Worm (Caenorhabditis elegans) whole organism, L4 larva: Measurements from ENCODE around the gene srd-13.
A peak's percentile ranks its signal among the peaks of the same experiment; 100 is the strongest.

ENCODE experiments used
- D1046.2 ChIP-seq: fragments of 200-800 bp; sonication (Bioruptor generic); IDR thresholded peaks from 2 replicates; pipeline ENCODE4 v1.3.6; 2022; ENCODE audit warnings: missing genetic modification characterization, missing compliant biosample characterization
- T26A8.4 ChIP-seq: fragments of 200-800 bp; sonication (Bioruptor generic); IDR thresholded peaks from 2 replicates; pipeline ENCODE4 v1.3.6; 2022; ENCODE audit warnings: missing genetic modification characterization, missing compliant biosample characterization
- Y105C5A.15 ChIP-seq: fragments of 200-800 bp; sonication (Bioruptor generic); IDR thresholded peaks from 2 replicates; pipeline ENCODE4 v1.3.6; 2022; ENCODE audit warnings: missing genetic modification characterization, missing compliant biosample characterization
- Y75B8A.6 ChIP-seq: fragments of 200-800 bp; sonication (Bioruptor generic); IDR thresholded peaks from 2 replicates; pipeline ENCODE4 v1.3.6; 2022; ENCODE audit warnings: missing genetic modification reagents, missing genetic modification characterization, missing compliant biosample characterization
- ZK546.5 ChIP-seq, 2 experiments: sonication (generic microtip); optimal IDR thresholded peaks; 2 replicates each; lab custom pipeline; 2017; ENCODE audit warnings: missing biosample characterization in 2 of 2, missing genetic modification characterization in 2 of 2
- aha-1 ChIP-seq: fragments of 150-350 bp; peaks from one replicate; lab custom pipeline; 2014; ENCODE audit warnings: missing biosample characterization, missing genetic modification characterization
- aly-2 ChIP-seq: sonication (generic microtip); optimal IDR thresholded peaks from 2 replicates; lab custom pipeline; 2018; ENCODE audit warnings: missing biosample characterization, missing genetic modification characterization
- ama-1 ChIP-seq: fragments of 150-350 bp; optimal IDR thresholded peaks from 2 replicates; lab custom pipeline; 2014; ENCODE audit warnings: inconsistent platforms, mixed read lengths
- attf-4 ChIP-seq: sonication (generic microtip); optimal IDR thresholded peaks from 3 replicates; lab custom pipeline; 2017; ENCODE audit warnings: missing biosample characterization, missing genetic modification characterization
- ceh-20 ChIP-seq: fragments of 200-800 bp; sonication (Bioruptor generic); IDR thresholded peaks from 2 replicates; pipeline ENCODE4 v1.3.6; 2022; ENCODE audit warnings: missing genetic modification reagents, missing genetic modification characterization, missing compliant biosample characterization
- ceh-44 ChIP-seq: fragments of 200-800 bp; sonication (Bioruptor generic); IDR thresholded peaks from 2 replicates; pipeline ENCODE4 v1.3.6; 2022; ENCODE audit warnings: missing genetic modification reagents, missing genetic modification characterization, missing compliant biosample characterization
- ceh-62 ChIP-seq: sonication (generic microtip); optimal IDR thresholded peaks from 2 replicates; lab custom pipeline; 2017; ENCODE audit warnings: missing biosample characterization, missing genetic modification characterization
- ceh-82 ChIP-seq: sonication (generic microtip); optimal IDR thresholded peaks from 2 replicates; lab custom pipeline; 2017; ENCODE audit warnings: missing biosample characterization, missing genetic modification characterization
- ces-1 ChIP-seq: fragments of 150-350 bp; sonication (generic microtip); optimal IDR thresholded peaks from 4 replicates; lab custom pipeline; 2014; ENCODE audit warnings: missing biosample characterization, missing genetic modification reagents, missing genetic modification characterization
- daf-16 ChIP-seq, 3 experiments: sonication (generic microtip); optimal IDR thresholded peaks; 2 replicates each; lab custom pipeline; 2016 to 2017; ENCODE audit warnings: missing genetic modification characterization in 3 of 3, missing genetic modification reagents in 3 of 3, mild to moderate bottlenecking in 2 of 3, missing compliant biosample characterization in 2 of 3, missing biosample characterization in 1 of 3, moderate library complexity in 1 of 3
- daf-8 ChIP-seq: fragments of 200-800 bp; sonication (Bioruptor generic); IDR thresholded peaks from 2 replicates; pipeline ENCODE4 v1.3.6; 2022; ENCODE audit warnings: missing genetic modification characterization, missing compliant biosample characterization
- dmd-8 ChIP-seq: fragments of 200-800 bp; sonication (Bioruptor generic); IDR thresholded peaks from 2 replicates; pipeline ENCODE4 v1.3.6; 2022; ENCODE audit warnings: missing genetic modification characterization, missing compliant biosample characterization
- dpl-1 ChIP-seq: fragments of 150-350 bp; optimal IDR thresholded peaks from 2 replicates; lab custom pipeline; 2014; ENCODE audit warnings: missing biosample characterization, missing genetic modification reagents, missing genetic modification characterization
- egl-27 ChIP-seq: sonication (generic microtip); optimal IDR thresholded peaks from 3 replicates; lab custom pipeline; 2017; ENCODE audit warnings: missing biosample characterization, missing genetic modification reagents, missing genetic modification characterization
- fkh-10 ChIP-seq: fragments of 150-350 bp; optimal IDR thresholded peaks from 2 replicates; lab custom pipeline; 2014; ENCODE audit warnings: missing biosample characterization, missing genetic modification reagents, missing genetic modification characterization
- hif-1 ChIP-seq, 2 experiments: sonication (generic microtip); optimal IDR thresholded peaks; 2 replicates each; lab custom pipeline; 2016 to 2017; ENCODE audit warnings: missing compliant biosample characterization in 2 of 2, missing genetic modification characterization in 2 of 2, missing genetic modification reagents in 2 of 2, missing genotype in 2 of 2, mild to moderate bottlenecking in 1 of 2
- hlh-30 ChIP-seq: sonication (generic microtip); optimal IDR thresholded peaks from 2 replicates; lab custom pipeline; 2017; ENCODE audit warnings: antibody characterized with exemption, mild to moderate bottlenecking, missing genetic modification characterization, missing compliant biosample characterization; ENCODE audit not compliant: insufficient read depth
- lin-13 ChIP-seq: fragments of 150-350 bp; optimal IDR thresholded peaks from 2 replicates; lab custom pipeline; 2014; ENCODE audit warnings: missing biosample characterization, missing genetic modification reagents, missing genetic modification characterization
- lin-29 ChIP-seq: fragments of 200-800 bp; sonication (Bioruptor generic); IDR thresholded peaks from 2 replicates; pipeline ENCODE4 v1.3.6; 2022; ENCODE audit warnings: missing genetic modification reagents, missing genetic modification characterization, missing compliant biosample characterization
- lin-38 ChIP-seq: fragments of 200-800 bp; sonication (Bioruptor generic); IDR thresholded peaks from 2 replicates; pipeline ENCODE4 v1.3.6; 2022; ENCODE audit warnings: missing genetic modification reagents, missing genetic modification characterization, missing compliant biosample characterization
- lin-39 ChIP-seq: fragments of 150-350 bp; optimal IDR thresholded peaks from 2 replicates; lab custom pipeline; 2014; ENCODE audit warnings: missing biosample characterization, missing genetic modification reagents, missing genetic modification characterization
- lsy-2 ChIP-seq, 2 experiments: fragments of 150-350 bp in 1 of 2; sonication (generic microtip) in 1 of 2; optimal IDR thresholded peaks; 2 replicates each; lab custom pipeline; 2014 to 2017; ENCODE audit warnings: missing biosample characterization in 2 of 2, missing genetic modification characterization in 2 of 2
- madf-9 ChIP-seq: fragments of 200-800 bp; sonication (Bioruptor generic); conservative IDR thresholded peaks from 2 replicates; pipeline ENCODE4 v1.3.6; 2022; ENCODE audit warnings: missing genetic modification reagents, missing genetic modification characterization, missing compliant biosample characterization
- mdt-29 ChIP-seq: fragments of 200-800 bp; sonication (Bioruptor generic); IDR thresholded peaks from 2 replicates; pipeline ENCODE4 v1.3.6; 2022; ENCODE audit warnings: missing genetic modification reagents, missing genetic modification characterization, missing compliant biosample characterization
- mes-2 ChIP-seq: sonication (generic microtip); optimal IDR thresholded peaks from 2 replicates; lab custom pipeline; 2016; ENCODE audit warnings: missing genotype, mild to moderate bottlenecking, missing genetic modification characterization, missing compliant biosample characterization; ENCODE audit not compliant: poor library complexity, severe bottlenecking
- mxl-2 ChIP-seq: fragments of 200-800 bp; sonication (Bioruptor generic); conservative IDR thresholded peaks from 2 replicates; pipeline ENCODE4 v1.3.6; 2022; ENCODE audit warnings: missing genetic modification reagents, missing genetic modification characterization, missing compliant biosample characterization
- mxl-3 ChIP-seq: fragments of 200-800 bp; sonication (Bioruptor generic); optimal IDR thresholded peaks from 2 replicates; lab custom pipeline; 2018; ENCODE audit warnings: mild to moderate bottlenecking, missing genetic modification characterization, missing compliant biosample characterization
- nhr-10 ChIP-seq: fragments of 150-350 bp; optimal IDR thresholded peaks from 2 replicates; lab custom pipeline; 2014; ENCODE audit warnings: missing biosample characterization, missing genetic modification characterization
- nhr-102 ChIP-seq: sonication (generic microtip); optimal IDR thresholded peaks from 2 replicates; lab custom pipeline; 2016; ENCODE audit warnings: mild to moderate bottlenecking, missing genetic modification characterization, moderate library complexity, missing compliant biosample characterization
- nhr-11 ChIP-seq: fragments of 150-350 bp; optimal IDR thresholded peaks from 2 replicates; lab custom pipeline; 2014; ENCODE audit warnings: missing biosample characterization, missing genetic modification characterization
- nhr-111 ChIP-seq: fragments of 200-800 bp; sonication (Bioruptor generic); optimal IDR thresholded peaks from 2 replicates; lab custom pipeline; 2018; ENCODE audit warnings: mild to moderate bottlenecking, missing genetic modification characterization, missing compliant biosample characterization
- nhr-237 ChIP-seq: sonication (generic microtip); optimal IDR thresholded peaks from 2 replicates; lab custom pipeline; 2017; ENCODE audit warnings: missing biosample characterization, missing genetic modification characterization
- nhr-28 ChIP-seq: fragments of 150-350 bp; optimal IDR thresholded peaks from 2 replicates; lab custom pipeline; 2014; ENCODE audit warnings: missing biosample characterization, missing genetic modification characterization
- nhr-41 ChIP-seq: fragments of 200-800 bp; sonication (Bioruptor generic); IDR thresholded peaks from 2 replicates; pipeline ENCODE4 v1.3.6; 2022; ENCODE audit warnings: missing genetic modification reagents, missing genetic modification characterization, missing compliant biosample characterization
- nhr-42 ChIP-seq: fragments of 200-800 bp; sonication (Bioruptor generic); IDR thresholded peaks from 2 replicates; pipeline ENCODE4 v1.3.6; 2022; ENCODE audit warnings: missing genetic modification characterization, missing compliant biosample characterization
- nhr-48 ChIP-seq: sonication (generic microtip); optimal IDR thresholded peaks from 2 replicates; lab custom pipeline; 2016; ENCODE audit warnings: mild to moderate bottlenecking, missing genetic modification characterization, missing compliant biosample characterization
- nhr-77 ChIP-seq: fragments of 150-350 bp; optimal IDR thresholded peaks from 2 replicates; lab custom pipeline; 2014; ENCODE audit warnings: missing biosample characterization, missing genetic modification characterization
- pha-4 ChIP-seq, 2 experiments: fragments of 150-350 bp in 1 of 2; fragments of 200-800 bp in 1 of 2; sonication (Bioruptor generic) in 1 of 2; IDR thresholded peaks in 1 of 2; optimal IDR thresholded peaks in 1 of 2; 2 replicates each; pipeline versions ENCODE4 v1.3.6 to Lab custom; 2014 to 2022; ENCODE audit warnings: missing genetic modification characterization in 2 of 2, missing genetic modification reagents in 2 of 2, missing biosample characterization in 1 of 2, missing compliant biosample characterization in 1 of 2
- saeg-2 ChIP-seq: fragments of 200-800 bp; sonication (Bioruptor generic); IDR thresholded peaks from 2 replicates; pipeline ENCODE4 v1.3.6; 2022; ENCODE audit warnings: missing genetic modification reagents, missing genetic modification characterization, missing compliant biosample characterization
- skn-1 ChIP-seq: fragments of 150-350 bp; optimal IDR thresholded peaks from 2 replicates; lab custom pipeline; 2014; ENCODE audit warnings: missing biosample characterization, missing genetic modification characterization
- snpc-1.2 ChIP-seq: fragments of 200-800 bp; sonication (Bioruptor generic); IDR thresholded peaks from 2 replicates; pipeline ENCODE4 v1.3.6; 2022; ENCODE audit warnings: missing genetic modification reagents, missing genetic modification characterization, missing compliant biosample characterization
- snpc-4 ChIP-seq: fragments of 150-350 bp; optimal IDR thresholded peaks from 2 replicates; lab custom pipeline; 2014; ENCODE audit warnings: missing biosample characterization, missing genetic modification characterization
- spr-3 ChIP-seq: fragments of 200-800 bp; sonication (Bioruptor generic); optimal IDR thresholded peaks from 2 replicates; lab custom pipeline; 2018; ENCODE audit warnings: mild to moderate bottlenecking, missing genetic modification characterization, missing compliant biosample characterization
- unc-130 ChIP-seq: sonication (generic microtip); optimal IDR thresholded peaks from 2 replicates; lab custom pipeline; 2016; ENCODE audit warnings: missing genetic modification reagents, missing genetic modification characterization, missing compliant biosample characterization

Gene srd-13

ce11 chrIV:5591134-5591533 is 44.3 kb downstream of the srd-13 start (continued):
- peak; percentile 87 for TF ChIP-seq mxl-3 (GFP tag; lab: Kevin White, UChicago)
- peak; percentile 48 for TF ChIP-seq mes-2

- TF ChIP-seq pha-4 (GFP tag; IDR thresholded peaks at IDR 0.05; lab: Robert Waterston, UW) (no peak), pha-4 (tag; optimal IDR thresholded peaks at IDR 0.05; lab: Kevin White, UChicago) (no peak), ama-1 (no peak), attf-4 (no peak), nhr-11 (tag; lab: Kevin White, UChicago) (no peak), lin-29 (GFP tag; lab: Robert Waterston, UW) (no peak), lin-13 (GFP tag; lab: Kevin White, UChicago) (no peak), nhr-237 (tag; lab: Kevin White, UChicago) (no peak), egl-27 (tag; lab: Kevin White, UChicago) (no peak), ces-1 (GFP tag; lab: Kevin White, UChicago) (no peak), aly-2 (no peak), unc-130 (GFP tag; lab: Kevin White, UChicago) (no peak), hlh-30 (tag; lab: Kevin White, UChicago) (peak; percentile 96), ceh-44 (GFP tag; lab: Robert Waterston, UW) (no peak), D1046.2 (GFP tag; lab: Robert Waterston, UW) (no peak), fkh-10 (GFP tag; lab: Kevin White, UChicago) (no peak), Y105C5A.15 (GFP tag; lab: Robert Waterston, UW) (no peak), mxl-3 (GFP tag; lab: Kevin White, UChicago) (peak; percentile 3), mes-2 (peak; percentile 30), ceh-62 (tag; lab: Kevin White, UChicago) (no peak), nhr-28 (tag; lab: Kevin White, UChicago) (peak; percentile 78), nhr-77 (peak; percentile 29), saeg-2 (GFP tag; lab: Robert Waterston, UW) (no peak), lsy-2 (tag; optimal IDR thresholded peaks at IDR 0.05; lab: Kevin White, UChicago) (peak in 1 of 2 experiments; percentile 60), hif-1 (tag; optimal IDR thresholded peaks at IDR 0.05; lab: Kevin White, UChicago) (peak in 1 of 2 experiments; percentile 40), madf-9 (no peak), daf-8 (no peak), snpc-4 (tag; lab: Kevin White, UChicago) (no peak), daf-16 (GFP tag; optimal IDR thresholded peaks at IDR 0.05; lab: Kevin White, UChicago) (peak; percentile 7 to 51), daf-16 (tag; optimal IDR thresholded peaks at IDR 0.05; lab: Kevin White, UChicago) (peak; percentile 97), T26A8.4 (GFP tag; lab: Robert Waterston, UW) (no peak), aha-1 (no peak), snpc-1.2 (GFP tag; lab: Robert Waterston, UW) (no peak), nhr-102 (tag; lab: Kevin White, UChicago) (no peak), nhr-111 (GFP tag; lab: Kevin White, UChicago) (no peak), ceh-82 (tag; lab: Kevin White, UChicago) (no peak), mdt-29 (GFP tag; lab: Robert Waterston, UW) (no peak), nhr-41 (GFP tag; lab: Robert Waterston, UW) (no peak), Y75B8A.6 (GFP tag; lab: Robert Waterston, UW) (no peak), nhr-48 (peak; percentile 43), skn-1 (tag; lab: Kevin White, UChicago) (no peak), ceh-20 (GFP tag; lab: Robert Waterston, UW) (no peak), nhr-42 (GFP tag; lab: Robert Waterston, UW) (no peak), dmd-8 (no peak), nhr-10 (tag; lab: Kevin White, UChicago) (no peak), ZK546.5 (tag; optimal IDR thresholded peaks at IDR 0.05; lab: Kevin White, UChicago) (no peak), lin-39 (tag; lab: Kevin White, UChicago) (no peak), lin-38 (GFP tag; lab: Robert Waterston, UW) (no peak), spr-3 (GFP tag; lab: Kevin White, UChicago) (no peak), mxl-2 (GFP tag; lab: Robert Waterston, UW) (no peak), dpl-1 (GFP tag; lab: Kevin White, UChicago) (no peak)
These were observed 45.3 kb downstream of the srd-13 start for ce11 chrIV:5590120-5590519.
